Fruit fly (Drosophila melanogaster): ENCODE data around the gene lectin-28C.

- TF ChIP-seq kay (GFP tag; ENCODE audit: borderline replicate concordance) (peak; percentile 42), CG7045 (GFP tag; optimal IDR thresholded peaks at IDR 0.05) (no peak), Mnt (GFP tag; optimal IDR thresholded peaks at IDR 0.05) (no peak), Clk (GFP tag; optimal IDR thresholded peaks at IDR 0.05) (no peak), bab1 (GFP tag; optimal IDR thresholded peaks at IDR 0.05) (no peak), tj (GFP tag; optimal IDR thresholded peaks at IDR 0.05) (no peak), CG7101 (tag; optimal IDR thresholded peaks at IDR 0.05) (no peak), Crg-1 (GFP tag; optimal IDR thresholded peaks at IDR 0.05) (no peak)
Measured at dm6 chr2L:7899949-7900348, 43.1 kb downstream of the lectin-28C start.
